Worm (Caenorhabditis elegans) whole organism, mixed stage, embryonic: ENCODE measurements around the gene vps-45.

ENCODE experiments used
- cnd-1 ChIP-seq: fragments of 200-800 bp; sonication (Bioruptor generic); optimal IDR thresholded peaks from 2 replicates; lab custom pipeline; 2018; ENCODE audit warnings: mild to moderate bottlenecking, missing genetic modification characterization, missing compliant biosample characterization
- elt-1 ChIP-seq: sonication (generic microtip); optimal IDR thresholded peaks from 2 replicates; lab custom pipeline; 2017; ENCODE audit warnings: missing genetic modification characterization, mild to moderate bottlenecking, missing compliant biosample characterization, antibody characterized with exemption, moderate library complexity, borderline replicate concordance; ENCODE audit not compliant: insufficient read depth
- nhr-237 ChIP-seq: fragments of 150-350 bp; optimal IDR thresholded peaks from 2 replicates; lab custom pipeline; 2014; ENCODE audit warnings: missing biosample characterization, missing genetic modification characterization
- nhr-76 ChIP-seq: sonication (generic microtip); optimal IDR thresholded peaks from 2 replicates; lab custom pipeline; 2017; ENCODE audit warnings: missing biosample characterization, missing genetic modification characterization
- pha-4 ChIP-seq: fragments of 150-350 bp; optimal IDR thresholded peaks from 2 replicates; lab custom pipeline; 2018; ENCODE audit warnings: missing biosample characterization, missing genetic modification reagents, missing genetic modification characterization
- unc-62 ChIP-seq: fragments of 150-350 bp; optimal IDR thresholded peaks from 2 replicates; lab custom pipeline; 2014; ENCODE audit warnings: missing biosample characterization, missing genetic modification reagents, missing genetic modification characterization

- TF ChIP-seq unc-62 (GFP tag; lab: Kevin White, UChicago) (no peak), cnd-1 (tag; lab: Kevin White, UChicago) (no peak), elt-1 (no peak), nhr-76 (tag; lab: Kevin White, UChicago) (no peak), nhr-237 (tag; lab: Kevin White, UChicago) (no peak), pha-4 (tag; lab: Kevin White, UChicago) (no peak)
Measured at ce11 chrX:960139-960538, 14.5 kb downstream of the vps-45 start.
